Worm (Caenorhabditis elegans): ENCODE measurements around the gene fbxa-136.

The fbxa-136 gene

DNA sequence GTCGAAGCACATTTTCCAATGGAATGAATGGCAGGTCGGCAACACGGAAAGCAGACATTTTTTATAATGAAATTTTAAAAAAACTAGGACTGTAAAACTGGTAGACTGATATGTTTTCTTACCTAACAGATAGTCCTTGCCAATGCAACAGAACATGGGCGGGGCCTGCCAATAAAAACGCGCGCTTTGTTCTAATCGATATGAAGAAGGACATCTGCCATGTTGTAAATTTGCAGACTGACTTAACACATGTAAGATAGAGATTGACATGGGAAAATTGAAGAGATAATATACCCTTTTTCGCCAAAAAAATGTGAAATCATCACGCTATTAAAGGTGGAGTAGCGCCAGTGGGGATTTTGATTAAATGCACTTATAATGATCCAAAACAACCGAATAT is 31.9 kb downstream of the fbxa-136 start, which contains the start of gene C38D9.8:
C38D9.8 (minus strand) TSS at position 101 of the 400 bp plus-strand sequence.
- no peak for TF ChIP-seq mep-1 (tag; optimal IDR thresholded peaks at IDR 0.05)
- no peak for TF ChIP-seq snpc-4 (tag; optimal IDR thresholded peaks at IDR 0.05)
- no peak for TF ChIP-seq mab-5 (tag; optimal IDR thresholded peaks at IDR 0.05)
- no peak for TF ChIP-seq nhr-237 (tag; optimal IDR thresholded peaks at IDR 0.05)
- TF ChIP-seq sptf-1 (tag; optimal IDR thresholded peaks at IDR 0.05), result no peak
- TF ChIP-seq elt-3 (tag; optimal IDR thresholded peaks at IDR 0.05), result no peak
- no peak for TF ChIP-seq cnd-1 (tag; optimal IDR thresholded peaks at IDR 0.05)
- TF ChIP-seq lsy-2 (tag; optimal IDR thresholded peaks at IDR 0.05), result no peak
- no peak for TF ChIP-seq nhr-28 (tag; optimal IDR thresholded peaks at IDR 0.05)
- no peak for TF ChIP-seq ztf-11 (tag; optimal IDR thresholded peaks at IDR 0.05)
- TF ChIP-seq mls-2 (tag; optimal IDR thresholded peaks at IDR 0.05), result no peak
- no peak for TF ChIP-seq blmp-1 (tag; optimal IDR thresholded peaks at IDR 0.05)
- TF ChIP-seq drap-1 (GFP tag; optimal IDR thresholded peaks at IDR 0.05), result no peak
- TF ChIP-seq hlh-1 (tag; optimal IDR thresholded peaks at IDR 0.05), result no peak
- no peak for TF ChIP-seq ceh-83 (GFP tag; optimal IDR thresholded peaks at IDR 0.05)
- TF ChIP-seq ham-2 (GFP tag; optimal IDR thresholded peaks at IDR 0.05), result no peak

- TF ChIP-seq sem-2 (GFP tag; optimal IDR thresholded peaks at IDR 0.05), result no peak
- TF ChIP-seq unc-62 (GFP tag; optimal IDR thresholded peaks at IDR 0.05), result no peak
- no peak for TF ChIP-seq M03D4.4 (tag; optimal IDR thresholded peaks at IDR 0.05)
- no peak for TF ChIP-seq drap-1 (GFP tag; optimal IDR thresholded peaks at IDR 0.05)
- no peak for TF ChIP-seq unc-120 (tag; optimal IDR thresholded peaks at IDR 0.05; ENCODE audit: poor library complexity, severe bottlenecking)
- TF ChIP-seq lin-32 (GFP tag; optimal IDR thresholded peaks at IDR 0.05), result no peak
- TF ChIP-seq lin-13 (tag; optimal IDR thresholded peaks at IDR 0.05), result no peak
- TF ChIP-seq mep-1 (tag; optimal IDR thresholded peaks at IDR 0.05), result no peak
- no peak for TF ChIP-seq tbx-8 (GFP tag; optimal IDR thresholded peaks at IDR 0.05)
- no peak for TF ChIP-seq bed-3 (GFP tag; optimal IDR thresholded peaks at IDR 0.05)
- TF ChIP-seq ceh-43 (GFP tag; optimal IDR thresholded peaks at IDR 0.05), result no peak
- TF ChIP-seq pha-4 (tag; optimal IDR thresholded peaks at IDR 0.05), result no peak
- TF ChIP-seq flh-1 (GFP tag; optimal IDR thresholded peaks at IDR 0.05), result no peak
- no peak for TF ChIP-seq mls-2 (tag; optimal IDR thresholded peaks at IDR 0.05)
- no peak for TF ChIP-seq ztf-11 (tag; optimal IDR thresholded peaks at IDR 0.05)
- TF ChIP-seq ceh-39 (tag; optimal IDR thresholded peaks at IDR 0.05), result no peak
Observed at ce11 chrV:17558377-17558776, 37.5 kb downstream of the fbxa-136 start, which contains the start of gene fbxa-174. Gene fbxa-174 (minus strand): TSS chrV:17558477.

ce11 chrV:17558946-17559345 is 38.1 kb downstream of the fbxa-136 start, which contains the start of gene fbxa-172:
Gene fbxa-172 (plus strand): TSS chrV:17559246.
- TF ChIP-seq sem-2 (GFP tag; optimal IDR thresholded peaks at IDR 0.05), result no peak

DNA sequence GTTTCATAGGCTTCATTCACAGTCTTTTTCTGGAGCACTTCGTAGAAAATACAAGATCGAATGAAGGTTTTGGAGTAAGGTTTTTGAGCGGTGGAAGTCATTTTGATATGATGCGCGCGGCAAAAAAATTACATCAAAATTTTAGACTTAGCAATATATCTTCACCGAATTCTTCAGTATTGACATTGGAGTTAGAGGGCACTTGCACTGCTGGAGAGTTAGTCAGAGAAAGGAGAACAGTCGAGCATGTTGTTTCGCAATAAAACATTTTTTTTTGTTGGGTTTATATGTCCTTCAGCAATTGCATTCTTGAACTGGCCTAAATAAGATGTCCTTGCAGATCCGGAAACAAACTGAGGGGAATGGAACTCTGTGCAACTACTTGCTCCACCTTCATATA is 45.1 kb downstream of the fbxa-136 start, which contains the start of gene fbxa-171:
fbxa-171 (minus strand) TSS at position 101 of the 400 bp plus-strand sequence.
- no peak for TF ChIP-seq cnd-1 (tag; optimal IDR thresholded peaks at IDR 0.05)
- no peak for TF ChIP-seq mep-1 (tag; optimal IDR thresholded peaks at IDR 0.05)
- no peak for TF ChIP-seq sem-2 (GFP tag; optimal IDR thresholded peaks at IDR 0.05)
- TF ChIP-seq ztf-11 (tag; optimal IDR thresholded peaks at IDR 0.05), result no peak
- TF ChIP-seq tbx-8 (GFP tag; optimal IDR thresholded peaks at IDR 0.05), result no peak
- no peak for TF ChIP-seq mab-5 (tag; optimal IDR thresholded peaks at IDR 0.05)
- no peak for TF ChIP-seq bed-3 (GFP tag; optimal IDR thresholded peaks at IDR 0.05)
- no peak for TF ChIP-seq lsy-2 (tag; optimal IDR thresholded peaks at IDR 0.05)
- TF ChIP-seq drap-1 (GFP tag; optimal IDR thresholded peaks at IDR 0.05), result no peak
- no peak for TF ChIP-seq ham-2 (GFP tag; optimal IDR thresholded peaks at IDR 0.05)
- TF ChIP-seq zip-8 (tag; optimal IDR thresholded peaks at IDR 0.05), result no peak
- TF ChIP-seq ceh-43 (GFP tag; optimal IDR thresholded peaks at IDR 0.05), result no peak
- no peak for TF ChIP-seq ceh-83 (GFP tag; optimal IDR thresholded peaks at IDR 0.05)
- TF ChIP-seq lin-13 (tag; optimal IDR thresholded peaks at IDR 0.05), result no peak
- TF ChIP-seq lin-32 (GFP tag; optimal IDR thresholded peaks at IDR 0.05), result no peak

- TF ChIP-seq lin-13 (tag; optimal IDR thresholded peaks at IDR 0.05), result no peak
- no peak for TF ChIP-seq mls-2 (tag; optimal IDR thresholded peaks at IDR 0.05)
- no peak for TF ChIP-seq ceh-39 (tag; optimal IDR thresholded peaks at IDR 0.05)
- no peak for TF ChIP-seq zip-8 (tag; optimal IDR thresholded peaks at IDR 0.05)
- TF ChIP-seq lin-32 (GFP tag; optimal IDR thresholded peaks at IDR 0.05), result no peak
- no peak for TF ChIP-seq sptf-1 (tag; optimal IDR thresholded peaks at IDR 0.05)
- TF ChIP-seq cnd-1 (tag; optimal IDR thresholded peaks at IDR 0.05), result no peak
- no peak for TF ChIP-seq snpc-4 (tag; optimal IDR thresholded peaks at IDR 0.05)
- TF ChIP-seq ztf-11 (tag; optimal IDR thresholded peaks at IDR 0.05), result no peak
- TF ChIP-seq drap-1 (GFP tag; optimal IDR thresholded peaks at IDR 0.05), result no peak
- no peak for TF ChIP-seq nhr-76 (tag; optimal IDR thresholded peaks at IDR 0.05)
- no peak for TF ChIP-seq pha-4 (tag; optimal IDR thresholded peaks at IDR 0.05)
- no peak for TF ChIP-seq mep-1 (tag; optimal IDR thresholded peaks at IDR 0.05)
- TF ChIP-seq M03D4.4 (tag; optimal IDR thresholded peaks at IDR 0.05), result no peak
- no peak for TF ChIP-seq tbx-8 (GFP tag; optimal IDR thresholded peaks at IDR 0.05)
- no peak for TF ChIP-seq hlh-1 (tag; optimal IDR thresholded peaks at IDR 0.05)
- no peak for TF ChIP-seq ces-1 (GFP tag; optimal IDR thresholded peaks at IDR 0.05)
- no peak for TF ChIP-seq nhr-2 (tag; optimal IDR thresholded peaks at IDR 0.05)
- TF ChIP-seq mab-5 (tag; optimal IDR thresholded peaks at IDR 0.05), result no peak
Observed at ce11 chrV:17566850-17567249, 46.0 kb downstream of the fbxa-136 start, which contains the start of gene C38D9.2. Gene C38D9.2 (plus strand): TSS chrV:17567150.

All from whole organism, mixed stage, embryonic.